Worm (Caenorhabditis elegans) whole organism, mixed stage, embryonic: ENCODE measurements around the gene nhr-97.

Experiments
- M03D4.4 ChIP-seq: sonication (generic microtip); optimal IDR thresholded peaks from 2 replicates; lab custom pipeline; 2017; ENCODE audit warnings: mild to moderate bottlenecking, missing genetic modification characterization, missing compliant biosample characterization
- bed-3 ChIP-seq: fragments of 200-800 bp; sonication (Bioruptor generic); optimal IDR thresholded peaks from 3 replicates; lab custom pipeline; 2018; ENCODE audit warnings: mild to moderate bottlenecking, missing genetic modification characterization, moderate library complexity, missing compliant biosample characterization
- blmp-1 ChIP-seq: fragments of 150-350 bp; optimal IDR thresholded peaks from 2 replicates; lab custom pipeline; 2014; ENCODE audit warnings: missing biosample characterization, missing genetic modification characterization
- ceh-39 ChIP-seq: fragments of 150-350 bp; optimal IDR thresholded peaks from 2 replicates; lab custom pipeline; 2014; ENCODE audit warnings: missing biosample characterization, missing genetic modification characterization
- ceh-43 ChIP-seq: fragments of 200-800 bp; sonication (Bioruptor generic); optimal IDR thresholded peaks from 2 replicates; lab custom pipeline; 2018; ENCODE audit warnings: mild to moderate bottlenecking, missing genetic modification characterization, moderate library complexity, missing compliant biosample characterization
- ceh-83 ChIP-seq: fragments of 200-800 bp; sonication (Bioruptor generic); optimal IDR thresholded peaks from 2 replicates; lab custom pipeline; 2018; ENCODE audit warnings: mild to moderate bottlenecking, missing genetic modification characterization, missing compliant biosample characterization
- ces-1 ChIP-seq: fragments of 150-350 bp; optimal IDR thresholded peaks from 2 replicates; lab custom pipeline; 2014; ENCODE audit warnings: missing biosample characterization, missing genetic modification reagents, missing genetic modification characterization
- cnd-1 ChIP-seq: fragments of 200-800 bp; sonication (Bioruptor generic); optimal IDR thresholded peaks from 2 replicates; lab custom pipeline; 2018; ENCODE audit warnings: mild to moderate bottlenecking, missing genetic modification characterization, missing compliant biosample characterization
- drap-1 ChIP-seq: fragments of 200-800 bp; sonication (Bioruptor generic); optimal IDR thresholded peaks from 3 replicates; lab custom pipeline; 2018; ENCODE audit warnings: mild to moderate bottlenecking, missing genetic modification characterization, missing compliant biosample characterization
- elt-1 ChIP-seq: sonication (generic microtip); optimal IDR thresholded peaks from 2 replicates; lab custom pipeline; 2017; ENCODE audit warnings: missing genetic modification characterization, mild to moderate bottlenecking, missing compliant biosample characterization, antibody characterized with exemption, moderate library complexity, borderline replicate concordance; ENCODE audit not compliant: insufficient read depth
- elt-3 ChIP-seq: fragments of 150-350 bp; optimal IDR thresholded peaks from 2 replicates; lab custom pipeline; 2014; ENCODE audit warnings: missing biosample characterization, missing genetic modification characterization
- flh-1 ChIP-seq: fragments of 200-800 bp; sonication (Bioruptor generic); optimal IDR thresholded peaks from 2 replicates; lab custom pipeline; 2018; ENCODE audit warnings: mild to moderate bottlenecking, missing genetic modification characterization, moderate library complexity, missing compliant biosample characterization
- ham-2 ChIP-seq: fragments of 200-800 bp; sonication (Bioruptor generic); optimal IDR thresholded peaks from 2 replicates; lab custom pipeline; 2018; ENCODE audit warnings: mild to moderate bottlenecking, missing genetic modification characterization, missing compliant biosample characterization
- hlh-1 ChIP-seq: fragments of 150-350 bp; optimal IDR thresholded peaks from 2 replicates; lab custom pipeline; 2014; ENCODE audit warnings: missing biosample characterization, missing genetic modification reagents, missing genetic modification characterization
- lin-13 ChIP-seq: fragments of 150-350 bp; optimal IDR thresholded peaks from 2 replicates; lab custom pipeline; 2014; ENCODE audit warnings: missing biosample characterization, missing genetic modification characterization
- lin-32 ChIP-seq: fragments of 200-800 bp; sonication (Bioruptor generic); optimal IDR thresholded peaks from 2 replicates; lab custom pipeline; 2018; ENCODE audit warnings: mild to moderate bottlenecking, missing genetic modification characterization, missing compliant biosample characterization
- lsy-2 ChIP-seq: fragments of 150-350 bp; optimal IDR thresholded peaks from 2 replicates; lab custom pipeline; 2014; ENCODE audit warnings: missing biosample characterization, missing genetic modification characterization
- mab-5 ChIP-seq: fragments of 150-350 bp; optimal IDR thresholded peaks from 2 replicates; lab custom pipeline; 2014; ENCODE audit warnings: missing biosample characterization, missing genetic modification characterization
- mep-1 ChIP-seq: fragments of 150-350 bp; optimal IDR thresholded peaks from 2 replicates; lab custom pipeline; 2017; ENCODE audit warnings: missing biosample characterization, missing genetic modification reagents, missing genetic modification characterization, inconsistent platforms
- mls-2 ChIP-seq: sonication (generic microtip); optimal IDR thresholded peaks from 2 replicates; lab custom pipeline; 2016; ENCODE audit warnings: mild to moderate bottlenecking, missing genetic modification characterization, moderate library complexity, missing compliant biosample characterization
- nhr-12 ChIP-seq: fragments of 150-350 bp; optimal IDR thresholded peaks from 2 replicates; lab custom pipeline; 2014; ENCODE audit warnings: missing biosample characterization, missing genetic modification characterization
- nhr-2 ChIP-seq: fragments of 150-350 bp; optimal IDR thresholded peaks from 2 replicates; lab custom pipeline; 2014; ENCODE audit warnings: missing biosample characterization, missing genetic modification characterization
- nhr-237 ChIP-seq: fragments of 150-350 bp; optimal IDR thresholded peaks from 2 replicates; lab custom pipeline; 2014; ENCODE audit warnings: missing biosample characterization, missing genetic modification characterization
- nhr-28 ChIP-seq: fragments of 150-350 bp; optimal IDR thresholded peaks from 2 replicates; lab custom pipeline; 2014; ENCODE audit warnings: missing biosample characterization, missing genetic modification characterization
- nhr-76 ChIP-seq: sonication (generic microtip); optimal IDR thresholded peaks from 2 replicates; lab custom pipeline; 2017; ENCODE audit warnings: missing biosample characterization, missing genetic modification characterization
- sem-2 ChIP-seq: fragments of 200-800 bp; sonication (Bioruptor generic); optimal IDR thresholded peaks from 2 replicates; lab custom pipeline; 2018; ENCODE audit warnings: mild to moderate bottlenecking, missing genetic modification characterization, missing compliant biosample characterization
- snpc-4 ChIP-seq: fragments of 150-350 bp; optimal IDR thresholded peaks from 2 replicates; lab custom pipeline; 2014; ENCODE audit warnings: missing biosample characterization, missing genetic modification characterization
- sptf-1 ChIP-seq: sonication (generic microtip); optimal IDR thresholded peaks from 2 replicates; lab custom pipeline; 2017; ENCODE audit warnings: mild to moderate bottlenecking, missing genetic modification characterization, moderate library complexity, missing compliant biosample characterization
- tbx-8 ChIP-seq: fragments of 200-800 bp; sonication (Bioruptor generic); optimal IDR thresholded peaks from 2 replicates; lab custom pipeline; 2018; ENCODE audit warnings: mild to moderate bottlenecking, missing genetic modification characterization, moderate library complexity, missing compliant biosample characterization
- unc-120 ChIP-seq: sonication (generic microtip); optimal IDR thresholded peaks from 2 replicates; lab custom pipeline; 2017; ENCODE audit warnings: missing genetic modification characterization, missing compliant biosample characterization; ENCODE audit not compliant: poor library complexity, severe bottlenecking
- unc-39 ChIP-seq: fragments of 150-350 bp; optimal IDR thresholded peaks from 2 replicates; lab custom pipeline; 2014; ENCODE audit warnings: missing biosample characterization, missing genetic modification characterization
- unc-62 ChIP-seq: fragments of 150-350 bp; optimal IDR thresholded peaks from 2 replicates; lab custom pipeline; 2014; ENCODE audit warnings: missing biosample characterization, missing genetic modification reagents, missing genetic modification characterization
- zip-8 ChIP-seq: fragments of 150-350 bp; optimal IDR thresholded peaks from 2 replicates; lab custom pipeline; 2014; ENCODE audit warnings: missing biosample characterization, missing genetic modification characterization
- ztf-11 ChIP-seq: fragments of 150-350 bp; optimal IDR thresholded peaks from 2 replicates; lab custom pipeline; 2014; ENCODE audit warnings: missing biosample characterization, missing genetic modification characterization

nhr-97 gene

DNA sequence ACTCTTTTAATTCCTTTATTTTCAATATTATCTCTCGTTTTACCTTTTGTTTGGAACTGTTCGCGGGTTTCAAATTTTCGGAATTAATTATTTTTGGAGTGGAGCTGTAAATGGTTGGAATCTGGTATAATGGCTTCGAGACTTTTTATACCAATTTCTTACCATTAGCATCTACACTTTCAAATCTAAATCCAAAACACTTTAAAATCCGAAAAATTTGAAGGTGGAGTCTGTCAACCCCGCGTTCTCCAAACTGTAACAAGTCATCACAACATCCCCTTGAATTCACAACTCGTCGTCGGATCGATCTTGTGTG lies at the start of gene nhr-97:
TSS of gene nhr-97 (plus strand) at position 217 of the 316 bp plus-strand sequence.
- TF ChIP-seq sptf-1 (tag; lab: Kevin White, UChicago): no peak
- TF ChIP-seq flh-1 (GFP tag; lab: Kevin White, UChicago): no peak
- TF ChIP-seq blmp-1: no peak
- TF ChIP-seq lin-32 (GFP tag; lab: Kevin White, UChicago): no peak
- no peak for TF ChIP-seq M03D4.4 (tag; lab: Kevin White, UChicago)
- TF ChIP-seq ztf-11 (tag; lab: Kevin White, UChicago): no peak
- no peak for TF ChIP-seq unc-62 (GFP tag; lab: Kevin White, UChicago)
- no peak for TF ChIP-seq unc-120 (tag; lab: Kevin White, UChicago)
- TF ChIP-seq bed-3 (GFP tag; lab: Kevin White, UChicago): no peak
- no peak for TF ChIP-seq elt-1 (tag; lab: Kevin White, UChicago)
- no peak for TF ChIP-seq unc-39 (tag; lab: Kevin White, UChicago)
- no peak for TF ChIP-seq ceh-39
- no peak for TF ChIP-seq zip-8 (tag; lab: Kevin White, UChicago)
- no peak for TF ChIP-seq nhr-12 (tag; lab: Kevin White, UChicago)
- no peak for TF ChIP-seq mls-2 (tag; lab: Kevin White, UChicago)
- TF ChIP-seq ces-1 (GFP tag; lab: Kevin White, UChicago): no peak
- no peak for TF ChIP-seq tbx-8
- no peak for TF ChIP-seq drap-1 (GFP tag; lab: Kevin White, UChicago)
- TF ChIP-seq nhr-2: no peak
- TF ChIP-seq nhr-76 (tag; lab: Kevin White, UChicago): no peak

DNA sequence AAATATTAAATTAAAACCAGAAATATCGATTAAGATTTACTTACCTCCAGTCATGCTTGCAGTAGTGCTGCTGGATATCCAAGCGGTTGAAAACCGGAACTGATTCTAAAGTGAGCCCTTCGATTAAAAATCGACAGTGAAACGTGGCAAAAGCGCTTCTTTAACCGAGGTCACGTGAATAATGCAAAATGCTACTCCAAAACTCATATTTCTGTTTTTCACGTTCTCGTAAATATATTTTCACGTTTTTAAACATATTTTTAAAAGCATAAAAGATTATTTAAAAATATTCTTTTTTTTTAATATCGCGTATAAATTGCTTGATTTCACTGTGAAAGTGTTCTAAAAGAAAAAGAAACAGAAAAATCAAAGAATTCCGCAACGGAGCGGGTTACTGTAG lies 48.2 kb upstream of the nhr-97 start, which contains the start of gene ant-1.3:
TSS of gene ant-1.3 (minus strand) at position 101 of the 400 bp plus-strand sequence.
- TF ChIP-seq lin-32 (GFP tag; lab: Kevin White, UChicago) (no peak), zip-8 (tag; lab: Kevin White, UChicago) (no peak), nhr-2 (no peak), lin-13 (tag; lab: Kevin White, UChicago) (no peak)

DNA sequence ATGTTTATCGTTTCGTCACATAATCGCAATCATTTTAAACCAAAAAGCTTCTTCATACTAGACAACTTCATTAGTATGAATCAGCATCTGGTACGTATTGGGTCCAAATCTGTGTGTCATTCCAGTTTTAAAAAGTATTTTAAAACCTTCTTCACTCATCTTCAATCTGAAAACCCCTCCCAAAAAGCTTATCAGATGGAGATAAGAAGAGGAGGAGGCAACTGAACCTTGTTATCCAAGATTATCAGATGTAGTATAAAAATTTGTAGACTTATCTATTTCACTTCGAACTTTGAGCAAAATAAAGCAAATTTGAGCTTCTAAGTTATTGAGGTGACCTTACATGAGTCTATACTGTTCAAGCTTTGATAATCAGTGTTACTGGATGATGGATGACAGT lies 47.6 kb upstream of the nhr-97 start, which contains the start of gene nhr-38:
TSS of gene nhr-38 (plus strand) at position 301 of the 400 bp plus-strand sequence.
- no peak for TF ChIP-seq nhr-76 (tag; lab: Kevin White, UChicago)
- no peak for TF ChIP-seq sptf-1 (tag; lab: Kevin White, UChicago)
- no peak for TF ChIP-seq mab-5 (tag; lab: Kevin White, UChicago)
- no peak for TF ChIP-seq lsy-2 (tag; lab: Kevin White, UChicago)
- no peak for TF ChIP-seq lin-13 (tag; lab: Kevin White, UChicago)
- no peak for TF ChIP-seq M03D4.4 (tag; lab: Kevin White, UChicago)
- TF ChIP-seq ham-2 (GFP tag; lab: Kevin White, UChicago): no peak
- no peak for TF ChIP-seq nhr-237 (tag; lab: Kevin White, UChicago)
- no peak for TF ChIP-seq snpc-4 (tag; lab: Kevin White, UChicago)
- no peak for TF ChIP-seq ceh-43 (GFP tag; lab: Kevin White, UChicago)
- TF ChIP-seq mep-1 (tag; lab: Kevin White, UChicago): no peak

DNA sequence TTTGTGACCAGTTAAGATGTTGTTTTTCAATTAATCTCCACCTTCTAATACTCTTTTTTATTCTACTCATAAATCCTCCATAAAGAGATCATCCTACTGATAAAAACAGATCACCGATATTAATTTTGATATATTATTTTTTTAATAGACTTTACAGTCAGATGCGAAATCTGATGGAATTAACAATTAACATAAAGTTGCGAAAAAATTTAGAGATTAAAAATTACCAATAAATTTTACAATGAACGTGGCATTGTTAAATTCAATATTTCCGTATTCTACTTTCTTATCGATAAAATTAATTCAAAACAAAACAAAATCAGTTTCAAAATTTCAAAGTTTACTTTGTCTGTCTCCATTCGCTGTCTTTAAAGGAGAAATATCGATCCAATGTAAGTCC lies 44.7 kb upstream of the nhr-97 start, which contains the start of gene K01H12.4:
TSS of gene K01H12.4 (plus strand) at position 301 of the 400 bp plus-strand sequence.
- TF ChIP-seq bed-3 (GFP tag; lab: Kevin White, UChicago): no peak

- no peak for TF ChIP-seq cnd-1 (tag; lab: Kevin White, UChicago)
- no peak for TF ChIP-seq tbx-8
- no peak for TF ChIP-seq lin-32 (GFP tag; lab: Kevin White, UChicago)
- no peak for TF ChIP-seq ceh-39
- no peak for TF ChIP-seq mab-5 (tag; lab: Kevin White, UChicago)
- no peak for TF ChIP-seq lsy-2 (tag; lab: Kevin White, UChicago)
- no peak for TF ChIP-seq nhr-76 (tag; lab: Kevin White, UChicago)
- no peak for TF ChIP-seq flh-1 (GFP tag; lab: Kevin White, UChicago)
- TF ChIP-seq hlh-1 (tag; lab: Kevin White, UChicago): no peak
- no peak for TF ChIP-seq elt-3
- no peak for TF ChIP-seq ceh-83 (GFP tag; lab: Kevin White, UChicago)
- no peak for TF ChIP-seq sptf-1 (tag; lab: Kevin White, UChicago)
- no peak for TF ChIP-seq nhr-12 (tag; lab: Kevin White, UChicago)
- no peak for TF ChIP-seq unc-120 (tag; lab: Kevin White, UChicago)
- TF ChIP-seq sem-2 (GFP tag; lab: Kevin White, UChicago): no peak
- TF ChIP-seq nhr-28 (tag; lab: Kevin White, UChicago): no peak
- no peak for TF ChIP-seq nhr-2
- no peak for TF ChIP-seq ham-2 (GFP tag; lab: Kevin White, UChicago)
- no peak for TF ChIP-seq blmp-1
Observed at ce11 chrIV:9714264-9714663, 43.2 kb upstream of the nhr-97 start.
